Fruit fly (Drosophila melanogaster) whole organism, prepupa: ENCODE measurements around the gene CG33703.

ENCODE experiments used
- Blimp-1 ChIP-seq: fragments of 200-800 bp; sonication (Bioruptor generic); optimal IDR thresholded peaks from 3 replicates; lab custom pipeline; 2017; ENCODE audit warnings: missing biosample characterization, missing genetic modification characterization, mild to moderate bottlenecking, moderate library complexity, missing genetic modification reagents
- CG10669 ChIP-seq: fragments of 200-800 bp; sonication (Bioruptor generic); optimal IDR thresholded peaks from 3 replicates; lab custom pipeline; 2018; ENCODE audit warnings: missing biosample characterization, mild to moderate bottlenecking, missing genetic modification characterization, moderate library complexity
- CG11294 ChIP-seq: fragments of 200-800 bp; sonication (Bioruptor generic); IDR thresholded peaks from 2 replicates; pipeline ENCODE4 v1.3.6; 2022; ENCODE audit warnings: missing biosample characterization, missing genetic modification characterization
- CG11762 ChIP-seq: fragments of 200-800 bp; sonication (Bioruptor generic); optimal IDR thresholded peaks from 3 replicates; lab custom pipeline; 2016; ENCODE audit warnings: missing biosample characterization, missing genetic modification characterization; ENCODE audit not compliant: insufficient read depth
- CG11902 ChIP-seq: fragments of 200-800 bp; sonication (Bioruptor generic); optimal IDR thresholded peaks from 3 replicates; lab custom pipeline; 2016; ENCODE audit warnings: missing biosample characterization, missing genetic modification characterization
- CG15336 ChIP-seq: fragments of 200-800 bp; sonication (Bioruptor generic); IDR thresholded peaks from 2 replicates; pipeline ENCODE4 v1.3.6; 2022; ENCODE audit warnings: missing biosample characterization, missing genetic modification characterization
- CG1621 ChIP-seq: fragments of 200-800 bp; sonication (Bioruptor generic); optimal IDR thresholded peaks from 3 replicates; lab custom pipeline; 2018; ENCODE audit warnings: missing biosample characterization, mild to moderate bottlenecking, missing genetic modification characterization
- CG16779 ChIP-seq: fragments of 200-800 bp; sonication (Bioruptor generic); optimal IDR thresholded peaks from 3 replicates; lab custom pipeline; 2017; ENCODE audit warnings: missing biosample characterization, mild to moderate bottlenecking, missing genetic modification characterization
- CG3032 ChIP-seq: fragments of 200-800 bp; optimal IDR thresholded peaks from 2 replicates; lab custom pipeline; 2019; ENCODE audit warnings: missing biosample characterization, mild to moderate bottlenecking, missing genetic modification characterization, moderate library complexity
- CG31627 ChIP-seq: fragments of 200-800 bp; sonication (Bioruptor generic); optimal IDR thresholded peaks from 3 replicates; lab custom pipeline; 2016; ENCODE audit warnings: missing biosample characterization, missing genetic modification characterization
- CG32006 ChIP-seq: fragments of 200-800 bp; sonication (Bioruptor generic); optimal IDR thresholded peaks from 3 replicates; lab custom pipeline; 2017; ENCODE audit warnings: missing biosample characterization, mild to moderate bottlenecking, missing genetic modification characterization
- CG3919 ChIP-seq: fragments of 200-800 bp; sonication (Bioruptor generic); optimal IDR thresholded peaks from 3 replicates; lab custom pipeline; 2016; ENCODE audit warnings: missing biosample characterization, missing genetic modification characterization
- CG6808 ChIP-seq: fragments of 200-800 bp; sonication (Bioruptor generic); optimal IDR thresholded peaks from 3 replicates; lab custom pipeline; 2017; ENCODE audit warnings: missing biosample characterization, missing genetic modification characterization, mild to moderate bottlenecking, moderate library complexity, missing genetic modification reagents
- CG8119 ChIP-seq: fragments of 200-800 bp; sonication (Bioruptor generic); IDR thresholded peaks from 3 replicates; pipeline ENCODE4 v1.3.6; 2022; ENCODE audit warnings: missing biosample characterization, missing genetic modification characterization
- CG8632 ChIP-seq: fragments of 200-800 bp; sonication (Bioruptor generic); optimal IDR thresholded peaks from 3 replicates; lab custom pipeline; 2016; ENCODE audit warnings: missing biosample characterization, missing genetic modification characterization
- CG9139 ChIP-seq: fragments of 200-800 bp; sonication (Bioruptor generic); optimal IDR thresholded peaks from 3 replicates; lab custom pipeline; 2017; ENCODE audit warnings: missing biosample characterization, mild to moderate bottlenecking, missing genetic modification characterization
- Eip75B ChIP-seq: fragments of 200-800 bp; sonication (Bioruptor generic); optimal IDR thresholded peaks from 3 replicates; lab custom pipeline; 2016; ENCODE audit warnings: missing biosample characterization, missing genetic modification characterization
- Eip78C ChIP-seq: fragments of 200-800 bp; sonication (Bioruptor generic); peaks from one replicate; lab custom pipeline; 2016; ENCODE audit warnings: missing biosample characterization, missing genetic modification characterization
- Eip93F ChIP-seq: fragments of 200-800 bp; sonication (Bioruptor generic); optimal IDR thresholded peaks from 2 replicates; lab custom pipeline; 2016; ENCODE audit warnings: missing biosample characterization, mild to moderate bottlenecking, missing genetic modification characterization
- Ets21C ChIP-seq: fragments of 200-800 bp; sonication (Bioruptor generic); optimal IDR thresholded peaks from 3 replicates; lab custom pipeline; 2016; ENCODE audit warnings: missing biosample characterization, missing genetic modification characterization
- Ets96B ChIP-seq: fragments of 200-800 bp; optimal IDR thresholded peaks from 2 replicates; lab custom pipeline; 2019; ENCODE audit warnings: missing biosample characterization, mild to moderate bottlenecking, missing genetic modification characterization, moderate library complexity
- Hr39 ChIP-seq: fragments of 200-800 bp; sonication (Bioruptor generic); optimal IDR thresholded peaks from 2 replicates; lab custom pipeline; 2016; ENCODE audit warnings: missing biosample characterization, missing genetic modification characterization
- Hr4 ChIP-seq: fragments of 200-800 bp; sonication (Bioruptor generic); optimal IDR thresholded peaks from 3 replicates; lab custom pipeline; 2016; ENCODE audit warnings: missing biosample characterization, missing genetic modification characterization
- Met ChIP-seq: fragments of 200-800 bp; sonication (Bioruptor generic); optimal IDR thresholded peaks from 3 replicates; lab custom pipeline; 2016; ENCODE audit warnings: missing biosample characterization, missing genetic modification characterization
- OdsH ChIP-seq: fragments of 200-800 bp; sonication (Bioruptor generic); optimal IDR thresholded peaks from 3 replicates; lab custom pipeline; 2016; ENCODE audit warnings: missing biosample characterization, missing genetic modification characterization
- Smox ChIP-seq: fragments of 200-800 bp; sonication (Bioruptor generic); optimal IDR thresholded peaks from 3 replicates; lab custom pipeline; 2016; ENCODE audit warnings: missing biosample characterization, missing genetic modification characterization
- Sox14 ChIP-seq: fragments of 200-800 bp; sonication (Bioruptor generic); optimal IDR thresholded peaks from 3 replicates; lab custom pipeline; 2016; ENCODE audit warnings: missing biosample characterization, missing genetic modification characterization
- Sox15 ChIP-seq: fragments of 200-800 bp; sonication (Bioruptor generic); optimal IDR thresholded peaks from 3 replicates; lab custom pipeline; 2016; ENCODE audit warnings: missing biosample characterization, missing genetic modification characterization
- achi ChIP-seq: fragments of 200-800 bp; sonication (Bioruptor generic); optimal IDR thresholded peaks from 3 replicates; lab custom pipeline; 2016; ENCODE audit warnings: missing biosample characterization, missing genetic modification characterization
- acj6 ChIP-seq: fragments of 200-800 bp; sonication (Bioruptor generic); optimal IDR thresholded peaks from 3 replicates; lab custom pipeline; 2016; ENCODE audit warnings: missing biosample characterization, missing genetic modification characterization
- cyc ChIP-seq: fragments of 200-800 bp; sonication (Bioruptor generic); optimal IDR thresholded peaks from 3 replicates; lab custom pipeline; 2016; ENCODE audit warnings: missing biosample characterization, missing genetic modification characterization
- dac ChIP-seq: fragments of 200-800 bp; sonication (Bioruptor generic); optimal IDR thresholded peaks from 2 replicates; lab custom pipeline; 2017; ENCODE audit warnings: missing biosample characterization, mild to moderate bottlenecking, missing genetic modification characterization
- dsx ChIP-seq: fragments of 200-800 bp; optimal IDR thresholded peaks from 3 replicates; lab custom pipeline; 2019; ENCODE audit warnings: missing biosample characterization, mild to moderate bottlenecking, missing genetic modification characterization, moderate library complexity; ENCODE audit not compliant: poor library complexity, severe bottlenecking
- eg ChIP-seq: fragments of 200-800 bp; sonication (Bioruptor generic); IDR thresholded peaks from 3 replicates; pipeline ENCODE4 v1.3.6; 2022; ENCODE audit warnings: missing biosample characterization, missing genetic modification characterization
- fd59A ChIP-seq: fragments of 200-800 bp; sonication (Bioruptor generic); optimal IDR thresholded peaks from 2 replicates; lab custom pipeline; 2017; ENCODE audit warnings: missing biosample characterization, mild to moderate bottlenecking, missing genetic modification characterization, missing genetic modification reagents
- fkh ChIP-seq: fragments of 200-800 bp; sonication (Bioruptor generic); optimal IDR thresholded peaks from 3 replicates; lab custom pipeline; 2017; ENCODE audit warnings: missing biosample characterization, mild to moderate bottlenecking, missing genetic modification characterization, moderate library complexity
- net ChIP-seq: fragments of 200-800 bp; sonication (Bioruptor generic); optimal IDR thresholded peaks from 3 replicates; lab custom pipeline; 2016; ENCODE audit warnings: missing biosample characterization, missing genetic modification characterization
- pdm3 ChIP-seq: fragments of 200-800 bp; sonication (Bioruptor generic); optimal IDR thresholded peaks from 3 replicates; lab custom pipeline; 2016; ENCODE audit warnings: missing biosample characterization, missing genetic modification characterization
- salr ChIP-seq, 2 experiments: fragments of 200-800 bp; sonication (Bioruptor generic); optimal IDR thresholded peaks; 3 replicates each; lab custom pipeline; 2016 to 2018; ENCODE audit warnings: missing biosample characterization in 2 of 2, missing genetic modification characterization in 2 of 2, mild to moderate bottlenecking in 1 of 2
- ss ChIP-seq, 2 experiments: fragments of 200-800 bp; sonication (Bioruptor generic); optimal IDR thresholded peaks; 2 replicates in 1 of 2; 3 replicates in 1 of 2; lab custom pipeline; 2017 to 2018; ENCODE audit warnings: mild to moderate bottlenecking in 2 of 2, missing biosample characterization in 2 of 2, missing genetic modification characterization in 2 of 2, moderate library complexity in 1 of 2
- svp ChIP-seq: fragments of 200-800 bp; sonication (Bioruptor generic); peaks from one replicate; lab custom pipeline; 2016; ENCODE audit warnings: missing biosample characterization, missing genetic modification characterization
- topi ChIP-seq: fragments of 200-800 bp; sonication (Bioruptor generic); optimal IDR thresholded peaks from 3 replicates; lab custom pipeline; 2016; ENCODE audit warnings: missing biosample characterization, missing genetic modification characterization
- vri ChIP-seq: fragments of 200-800 bp; sonication (Bioruptor generic); optimal IDR thresholded peaks from 3 replicates; lab custom pipeline; 2016; ENCODE audit warnings: missing biosample characterization, mild to moderate bottlenecking, missing genetic modification characterization

Gene CG33703

dm6 chr3L:9525444-9525843, 13.0 kb upstream of the CG33703 start, which contains the start of gene CG33700:
CG33700 (minus strand) TSS chr3L:9525544.
- TF ChIP-seq OdsH (no peak), topi (no peak), Eip78C (GFP tag; lab: Kevin White, UChicago) (peak; percentile 3), CG3032 (tag; lab: Kevin White, UChicago) (peak; percentile 2), CG6808 (GFP tag; lab: Kevin White, UChicago) (peak; percentile 41), CG9139 (GFP tag; lab: Kevin White, UChicago) (peak; percentile 16), dsx (GFP tag; lab: Kevin White, UChicago) (no peak), ss (GFP tag; optimal IDR thresholded peaks at IDR 0.05; lab: Kevin White, UChicago) (no peak), achi (GFP tag; lab: Kevin White, UChicago) (no peak), CG11902 (no peak), pdm3 (GFP tag; lab: Kevin White, UChicago) (no peak), Sox14 (no peak), CG11294 (GFP tag; lab: Robert Waterston, UW) (no peak), svp (GFP tag; lab: Kevin White, UChicago) (no peak), CG1621 (peak; percentile 35), Eip75B (GFP tag; lab: Kevin White, UChicago) (no peak), fkh (GFP tag; lab: Kevin White, UChicago) (no peak)

- no peak for TF ChIP-seq Eip93F (GFP tag; lab: Kevin White, UChicago)
- TF ChIP-seq CG3919 = no peak
- TF ChIP-seq CG9139 (GFP tag; lab: Kevin White, UChicago) = no peak
- no peak for TF ChIP-seq CG11762
- TF ChIP-seq Hr39 (GFP tag; lab: Kevin White, UChicago) = no peak
- no peak for TF ChIP-seq OdsH
- TF ChIP-seq CG15336 (GFP tag; lab: Robert Waterston, UW) = no peak
- no peak for TF ChIP-seq vri (GFP tag; lab: Kevin White, UChicago)
- no peak for TF ChIP-seq CG10669
- TF ChIP-seq Met (GFP tag; lab: Kevin White, UChicago) = no peak
- no peak for TF ChIP-seq acj6 (GFP tag; lab: Kevin White, UChicago)
- no peak for TF ChIP-seq Smox (GFP tag; lab: Kevin White, UChicago)
- TF ChIP-seq Ets21C (GFP tag; lab: Kevin White, UChicago) = no peak
- no peak for TF ChIP-seq cyc
- TF ChIP-seq eg (GFP tag; lab: Robert Waterston, UW) = no peak
Observed at dm6 chr3L:9513309-9513708, 849 bp upstream of the CG33703 start, which contains the start of gene CG33702. CG33702 (minus strand) TSS chr3L:9513409.

dm6 chr3L:9511287-9512256, 888 bp downstream of the CG33703 start, which contains the start of gene RpS9:
RpS9 (minus strand) TSS chr3L:9511531.
- TF ChIP-seq CG8119 (no peak), CG31627 (GFP tag; lab: Kevin White, UChicago) (no peak), fd59A (no peak), Eip75B (GFP tag; lab: Kevin White, UChicago) (peak; percentile 5), CG3919 (peak; percentile 49), salr (GFP tag; optimal IDR thresholded peaks at IDR 0.05; lab: Kevin White, UChicago) (peak in 1 of 2 experiments; percentile 13), CG6808 (GFP tag; lab: Kevin White, UChicago) (peak; percentile 50), Met (GFP tag; lab: Kevin White, UChicago) (peak; percentile 26), CG8632 (GFP tag; lab: Kevin White, UChicago) (no peak), acj6 (GFP tag; lab: Kevin White, UChicago) (no peak), CG11902 (no peak), Sox15 (no peak), ss (GFP tag; optimal IDR thresholded peaks at IDR 0.05; lab: Kevin White, UChicago) (peak; percentile 56 to 61), Blimp-1 (GFP tag; lab: Kevin White, UChicago) (no peak), dsx (GFP tag; lab: Kevin White, UChicago) (peak; percentile 20), CG16779 (peak; percentile 21), CG32006 (no peak), Smox (GFP tag; lab: Kevin White, UChicago) (peak; percentile 21), Ets96B (tag; lab: Kevin White, UChicago) (no peak), CG3032 (tag; lab: Kevin White, UChicago) (peak; percentile 1), CG10669 (no peak), cyc (no peak), CG11294 (GFP tag; lab: Robert Waterston, UW) (no peak), Sox14 (no peak), Hr4 (GFP tag; lab: Kevin White, UChicago) (no peak), eg (GFP tag; lab: Robert Waterston, UW) (peak; percentile 44; the same call in 1 of the 3 replicates), CG1621 (peak; percentile 30), dac (GFP tag; lab: Kevin White, UChicago) (no peak), achi (GFP tag; lab: Kevin White, UChicago) (no peak), net (GFP tag; lab: Kevin White, UChicago) (peak; percentile 19), Eip78C (GFP tag; lab: Kevin White, UChicago) (peak; percentile 75)
